Worm (Caenorhabditis elegans) whole organism, midembryonic: Measurements from ENCODE around the gene nhr-21.
"Not testable (repeated sequence)": the region's sequence is repeated elsewhere in the genome, so short reads cannot be mapped to it uniquely, and the experiment has no call there.

Source experiments
- T22C8.4 ChIP-seq: fragments of 200-800 bp; sonication (Bioruptor generic); IDR thresholded peaks from 2 replicates; pipeline ENCODE4 v1.3.6; 2022; ENCODE audit warnings: missing genetic modification characterization, missing compliant biosample characterization
- cog-1 ChIP-seq: sonication (generic microtip); optimal IDR thresholded peaks from 2 replicates; lab custom pipeline; 2016; ENCODE audit warnings: missing genetic modification characterization, missing compliant biosample characterization
- flt-1 ChIP-seq: fragments of 200-800 bp; sonication (Bioruptor generic); IDR thresholded peaks from 2 replicates; pipeline ENCODE4 v1.3.6; 2022; ENCODE audit warnings: missing genetic modification characterization, missing compliant biosample characterization
- klf-2 ChIP-seq: fragments of 200-800 bp; sonication (Bioruptor generic); conservative IDR thresholded peaks from 2 replicates; pipeline ENCODE4 v1.3.6; 2022; ENCODE audit warnings: missing genetic modification reagents, missing genetic modification characterization, missing compliant biosample characterization
- med-1 ChIP-seq: sonication (generic microtip); optimal IDR thresholded peaks from 2 replicates; lab custom pipeline; 2017; ENCODE audit warnings: missing genetic modification characterization, mild to moderate bottlenecking, missing compliant biosample characterization, antibody characterized with exemption, missing genetic modification reagents; ENCODE audit not compliant: insufficient read depth
- ref-1 ChIP-seq: fragments of 200-800 bp; sonication (Bioruptor generic); conservative IDR thresholded peaks from 2 replicates; pipeline ENCODE4 v1.3.6; 2022; ENCODE audit warnings: missing genetic modification reagents, missing genetic modification characterization, missing compliant biosample characterization
- tab-1 ChIP-seq: fragments of 200-800 bp; sonication (Bioruptor generic); IDR thresholded peaks from 2 replicates; pipeline ENCODE4 v1.3.6; 2022; ENCODE audit warnings: missing genetic modification characterization, missing compliant biosample characterization
- ztf-23 ChIP-seq: fragments of 200-800 bp; sonication (Bioruptor generic); IDR thresholded peaks from 2 replicates; pipeline ENCODE4 v1.3.6; 2022; ENCODE audit warnings: missing genetic modification reagents, missing genetic modification characterization, missing compliant biosample characterization
- ztf-29 ChIP-seq: fragments of 200-800 bp; sonication (Bioruptor generic); IDR thresholded peaks from 2 replicates; pipeline ENCODE4 v1.3.6; 2022; ENCODE audit warnings: missing genetic modification reagents, missing genetic modification characterization, missing compliant biosample characterization

The nhr-21 gene

DNA sequence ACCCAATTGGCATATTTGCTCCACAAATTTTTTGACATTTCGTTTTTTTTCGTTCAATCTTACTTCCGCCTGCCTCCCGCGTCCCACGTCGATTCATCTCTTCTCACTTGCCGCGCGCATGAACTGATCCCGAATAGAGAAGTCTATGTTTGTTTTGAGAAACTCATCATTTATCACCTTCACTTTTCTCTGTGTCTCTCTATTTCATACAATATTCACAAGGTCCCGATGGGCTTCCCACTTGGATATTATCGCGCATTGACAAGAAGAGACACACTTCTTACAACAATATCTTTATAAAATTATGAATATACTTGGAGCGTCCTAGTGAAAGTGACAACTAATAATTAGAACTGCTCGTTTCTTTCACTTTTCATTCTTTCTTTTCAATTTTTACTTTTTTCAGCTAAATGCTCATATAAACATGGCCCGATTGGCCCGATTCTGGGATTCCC, 19.5 kb downstream of the nhr-21 start, which contains the start of gene insc-1:
insc-1 (plus strand) TSS at position 405 of the 455 bp plus-strand sequence.
- no peak for TF ChIP-seq tab-1
- TF ChIP-seq cog-1 (tag; lab: Kevin White, UChicago), result no peak
- TF ChIP-seq ztf-23 (GFP tag; lab: Robert Waterston, UW), result no peak
- TF ChIP-seq T22C8.4 (GFP tag; lab: Robert Waterston, UW), result no peak

DNA sequence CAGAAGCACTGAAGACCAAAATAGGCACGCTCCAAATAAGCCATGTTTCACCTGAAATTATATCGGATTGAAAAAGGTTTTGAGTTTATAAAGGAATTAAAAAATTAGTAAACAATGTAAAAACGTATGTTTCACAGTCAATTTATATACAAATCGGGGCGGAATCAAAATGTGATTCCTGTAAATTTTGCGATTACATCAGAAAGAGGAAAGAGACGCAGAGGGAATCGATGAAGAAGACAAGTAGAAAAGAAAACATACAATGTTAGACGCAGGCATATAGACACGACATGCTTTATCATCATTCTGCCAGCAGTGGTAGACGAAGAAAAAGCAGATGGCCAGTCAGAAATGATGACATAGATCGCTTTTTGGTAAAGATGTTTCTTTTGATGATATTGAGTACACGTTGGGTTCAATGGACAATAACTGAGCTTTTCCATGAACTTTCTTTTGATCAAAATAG, 25.0 kb downstream of the nhr-21 start, which contains the start of gene msra-1:
msra-1 (minus strand) TSS at position 51 of the 466 bp plus-strand sequence.
- no peak for TF ChIP-seq ztf-23 (GFP tag; lab: Robert Waterston, UW)
- TF ChIP-seq cog-1 (tag; lab: Kevin White, UChicago), result peak; percentile 66

DNA sequence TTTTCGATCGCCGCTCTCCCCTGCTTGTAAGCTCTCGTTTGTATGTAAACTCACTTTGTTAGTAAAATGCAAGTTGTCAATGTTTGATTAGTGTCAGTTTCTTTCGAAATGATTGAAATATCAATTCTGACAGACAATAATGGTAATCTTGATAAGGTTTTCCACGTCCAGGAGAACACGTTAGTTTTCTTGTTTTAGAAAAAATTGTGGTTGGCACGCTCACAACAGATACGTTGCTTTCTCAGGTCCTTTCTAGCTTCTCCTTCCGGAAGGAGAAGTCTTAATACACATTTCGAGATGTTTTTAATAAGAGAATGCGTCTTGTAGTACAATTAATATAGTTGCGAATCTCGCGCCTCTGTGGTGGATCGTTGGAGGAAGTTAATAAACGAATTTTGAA, 29.7 kb downstream of the nhr-21 start, which contains the start of gene F43E2.6:
F43E2.6 (minus strand) TSS at position 101 of the 400 bp plus-strand sequence.
- TF ChIP-seq ref-1 (no peak), T22C8.4 (GFP tag; lab: Robert Waterston, UW) (no peak), ztf-29 (no peak), med-1 (GFP tag; lab: Kevin White, UChicago) (no peak), cog-1 (tag; lab: Kevin White, UChicago) (no peak), flt-1 (GFP tag; lab: Robert Waterston, UW) (no peak), ztf-23 (GFP tag; lab: Robert Waterston, UW) (no peak), tab-1 (no peak), klf-2 (GFP tag; lab: Robert Waterston, UW) (no peak)

- TF ChIP-seq flt-1, ztf-23, T22C8.4 (GFP tag; lab: Robert Waterston, UW): not testable (repeated sequence)
These were observed 31.2 kb downstream of the nhr-21 start, which contains the start of gene F43E2.11 for ce11 chrII:7370195-7370594. F43E2.11 (minus strand) TSS chrII:7370295.

- no peak for TF ChIP-seq tab-1
- TF ChIP-seq med-1 (GFP tag; lab: Kevin White, UChicago), result peak; percentile 11
- no peak for TF ChIP-seq ztf-23 (GFP tag; lab: Robert Waterston, UW)
- no peak for TF ChIP-seq flt-1 (GFP tag; lab: Robert Waterston, UW)
- no peak for TF ChIP-seq ref-1
- no peak for TF ChIP-seq klf-2 (GFP tag; lab: Robert Waterston, UW)
These were observed 35.1 kb downstream of the nhr-21 start, which contains the start of the genes mtch-1 and rpb-4 for ce11 chrII:7374143-7374542. mtch-1 (minus strand) TSS chrII:7374166. rpb-4 (plus strand) TSS chrII:7374495.

DNA sequence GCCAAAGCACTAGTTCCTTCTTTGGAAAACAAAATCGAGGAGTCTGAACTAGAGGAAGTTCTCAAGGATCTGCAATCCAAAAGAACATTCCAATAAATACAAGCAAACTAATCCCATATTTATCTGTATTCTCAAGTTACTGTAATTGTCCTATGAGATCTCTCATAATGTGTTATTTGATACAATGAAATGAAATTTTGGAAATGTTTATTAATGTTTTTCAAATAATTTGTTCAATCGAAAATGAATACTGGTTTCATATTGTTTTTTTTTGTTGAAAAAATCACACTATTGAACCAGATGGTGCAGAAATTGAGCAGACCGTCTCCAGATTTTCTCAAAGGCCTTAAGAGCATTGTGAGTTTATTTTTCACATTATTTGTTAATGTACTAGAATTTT, 36.0 kb downstream of the nhr-21 start, which contains the start of gene F43E2.1:
F43E2.1 (plus strand) TSS at position 301 of the 400 bp plus-strand sequence.
- TF ChIP-seq med-1 (GFP tag; lab: Kevin White, UChicago) (no peak), ztf-23 (GFP tag; lab: Robert Waterston, UW) (no peak), flt-1 (GFP tag; lab: Robert Waterston, UW) (no peak), ref-1 (no peak), T22C8.4 (GFP tag; lab: Robert Waterston, UW) (no peak), tab-1 (no peak), cog-1 (tag; lab: Kevin White, UChicago) (no peak), klf-2 (GFP tag; lab: Robert Waterston, UW) (no peak)

- TF ChIP-seq ztf-23 (GFP tag; lab: Robert Waterston, UW), result no peak
- no peak for TF ChIP-seq ztf-29
- TF ChIP-seq klf-2 (GFP tag; lab: Robert Waterston, UW), result no peak
- TF ChIP-seq med-1 (GFP tag; lab: Kevin White, UChicago), result no peak
- no peak for TF ChIP-seq T22C8.4 (GFP tag; lab: Robert Waterston, UW)
- no peak for TF ChIP-seq ref-1
These were observed 40.0 kb downstream of the nhr-21 start, which contains the start of gene C07D10.6 for ce11 chrII:7379021-7379420. C07D10.6 (plus strand) TSS chrII:7379321.

DNA sequence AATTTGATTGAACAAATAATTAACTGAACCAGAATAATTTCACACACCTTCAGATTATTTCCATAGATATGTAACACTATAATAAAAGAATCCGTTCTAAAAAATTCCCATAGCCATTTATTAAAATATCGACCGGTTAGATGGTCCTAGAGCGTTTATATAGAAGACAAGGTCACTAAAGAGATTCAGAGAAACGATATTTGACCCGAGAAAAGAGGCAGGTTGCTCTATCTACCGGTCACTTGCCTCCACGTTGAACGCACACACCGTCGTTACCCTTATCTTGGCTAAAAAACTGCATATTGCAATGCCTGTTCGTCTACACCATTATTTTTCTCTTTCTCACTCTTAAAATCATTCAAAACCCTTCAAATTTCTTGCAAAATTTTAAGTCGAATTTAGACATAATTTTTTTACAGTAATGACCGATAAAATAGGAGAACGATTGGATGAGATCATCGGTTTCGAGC, 42.1 kb downstream of the nhr-21 start, which contains the start of gene C07D10.5:
C07D10.5 (plus strand) TSS at position 420 of the 470 bp plus-strand sequence.
- TF ChIP-seq T22C8.4 (GFP tag; lab: Robert Waterston, UW) (no peak), med-1 (GFP tag; lab: Kevin White, UChicago) (no peak), cog-1 (tag; lab: Kevin White, UChicago) (no peak), ref-1 (no peak), ztf-23 (GFP tag; lab: Robert Waterston, UW) (no peak), flt-1 (GFP tag; lab: Robert Waterston, UW) (no peak), ztf-29 (no peak), klf-2 (GFP tag; lab: Robert Waterston, UW) (no peak), tab-1 (no peak)

ce11 chrII:7381947-7382346, 42.9 kb downstream of the nhr-21 start:
- TF ChIP-seq klf-2 (GFP tag; lab: Robert Waterston, UW) (no peak), ztf-29 (no peak), tab-1 (no peak), ref-1 (no peak), ztf-23 (GFP tag; lab: Robert Waterston, UW) (no peak), flt-1 (GFP tag; lab: Robert Waterston, UW) (no peak), cog-1 (tag; lab: Kevin White, UChicago) (no peak), T22C8.4 (GFP tag; lab: Robert Waterston, UW) (no peak), med-1 (GFP tag; lab: Kevin White, UChicago) (no peak)

ce11 chrII:7385442-7385841, 46.4 kb downstream of the nhr-21 start, which contains the start of gene sre-3:
sre-3 (plus strand) TSS chrII:7385742.
- TF ChIP-seq ref-1 (no peak), ztf-29 (no peak), cog-1 (tag; lab: Kevin White, UChicago) (no peak), flt-1 (GFP tag; lab: Robert Waterston, UW) (no peak), T22C8.4 (GFP tag; lab: Robert Waterston, UW) (no peak), tab-1 (no peak), med-1 (GFP tag; lab: Kevin White, UChicago) (no peak), klf-2 (GFP tag; lab: Robert Waterston, UW) (no peak), ztf-23 (GFP tag; lab: Robert Waterston, UW) (no peak)
